Worm (Caenorhabditis elegans): ENCODE measurements around the gene eif-2Bdelta.
A peak's percentile ranks its signal among the peaks of the same experiment; 100 is the strongest.

The eif-2Bdelta gene

ce11 chrV:9527337-9527736 is 13.7 kb downstream of the eif-2Bdelta start:
- peak; percentile 57 for TF ChIP-seq nhr-77 (tag; optimal IDR thresholded peaks at IDR 0.05)
- peak; percentile 42 for TF ChIP-seq nhr-28 (tag; optimal IDR thresholded peaks at IDR 0.05)
- TF ChIP-seq unc-62 (GFP tag; optimal IDR thresholded peaks at IDR 0.05 in 1 of 2) = peak in 1 of 2 experiments; percentile 16
- no peak for TF ChIP-seq unc-62 (tag; optimal IDR thresholded peaks at IDR 0.05)
- peak; percentile 4 for TF ChIP-seq pqm-1 (tag; optimal IDR thresholded peaks at IDR 0.05)
- peak; percentile 38 for TF ChIP-seq dmd-6 (GFP tag; IDR thresholded peaks at IDR 0.05)
- no peak for TF ChIP-seq gei-8 (GFP tag; optimal IDR thresholded peaks at IDR 0.05)
- TF ChIP-seq ces-1 (GFP tag; optimal IDR thresholded peaks at IDR 0.05) = no peak
- TF ChIP-seq daf-16 (GFP tag; optimal IDR thresholded peaks at IDR 0.05) = no peak
- peak; percentile 39 for TF ChIP-seq daf-16 (tag; optimal IDR thresholded peaks at IDR 0.05)

ce11 chrV:9527984-9528383 is 14.4 kb downstream of the eif-2Bdelta start:
- TF ChIP-seq ces-1 (GFP tag; optimal IDR thresholded peaks at IDR 0.05) (no peak), aha-1 (tag) (peak; percentile 96)

- no peak for TF ChIP-seq saeg-2 (GFP tag; IDR thresholded peaks at IDR 0.05)
- no peak for TF ChIP-seq lin-38 (GFP tag; IDR thresholded peaks at IDR 0.05)
- no peak for TF ChIP-seq tag-97 (GFP tag; IDR thresholded peaks at IDR 0.05)
- TF ChIP-seq zip-11 (GFP tag; IDR thresholded peaks at IDR 0.05) = no peak
- no peak for TF ChIP-seq arid-1 (GFP tag; conservative IDR thresholded peaks at IDR 0.05)
- no peak for TF ChIP-seq daf-19 (GFP tag; conservative IDR thresholded peaks at IDR 0.05)
- TF ChIP-seq mdt-29 (GFP tag; IDR thresholded peaks at IDR 0.05) = no peak
- no peak for TF ChIP-seq Y5F2A.4 (GFP tag; optimal IDR thresholded peaks at IDR 0.05)
- TF ChIP-seq F26F4.8 (GFP tag; conservative IDR thresholded peaks at IDR 0.05) = no peak
- TF ChIP-seq nhr-77 (tag; optimal IDR thresholded peaks at IDR 0.05) = no peak
- TF ChIP-seq spr-1 (tag; optimal IDR thresholded peaks at IDR 0.05) = no peak
- no peak for TF ChIP-seq ceh-20 (GFP tag; IDR thresholded peaks at IDR 0.05)
- no peak for TF ChIP-seq ama-1 (optimal IDR thresholded peaks at IDR 0.05)
- TF ChIP-seq ztf-11 (tag; optimal IDR thresholded peaks at IDR 0.05) = no peak
- TF ChIP-seq lin-1 (GFP tag; IDR thresholded peaks at IDR 0.05) = no peak
Measured at ce11 chrV:9531477-9531876, 17.9 kb downstream of the eif-2Bdelta start, which contains the start of the genes C50F4.10 and pfk-1.2. Gene C50F4.10 (minus strand): TSS chrV:9531577. Gene pfk-1.2 (plus strand): TSS chrV:9531801.

ce11 chrV:9534621-9535020 is 21.0 kb downstream of the eif-2Bdelta start, which contains the start of gene tag-329:
Gene tag-329 (plus strand): TSS chrV:9534921.
- TF ChIP-seq daf-12 (tag; optimal IDR thresholded peaks at IDR 0.05) (no peak), dpl-1 (GFP tag; optimal IDR thresholded peaks at IDR 0.05) (no peak), jun-1 (tag; optimal IDR thresholded peaks at IDR 0.05) (no peak), rbr-2 (tag; optimal IDR thresholded peaks at IDR 0.05) (no peak), snpc-4 (tag; optimal IDR thresholded peaks at IDR 0.05) (no peak), nhr-10 (tag; optimal IDR thresholded peaks at IDR 0.05) (no peak)

- TF ChIP-seq snpc-1.2 (GFP tag; IDR thresholded peaks at IDR 0.05) = no peak
- TF ChIP-seq mdt-29 (GFP tag; IDR thresholded peaks at IDR 0.05) = no peak
- TF ChIP-seq F49E8.2 (tag; optimal IDR thresholded peaks at IDR 0.05; ENCODE audit: borderline replicate concordance) = peak; percentile 14
- peak; percentile 84 for TF ChIP-seq unc-130 (GFP tag; optimal IDR thresholded peaks at IDR 0.05)
- TF ChIP-seq ZK337.2 (GFP tag; IDR thresholded peaks at IDR 0.05) = 0 out of 2 replicates have a peak, but pooled peaks have one; percentile 59
- no peak for TF ChIP-seq zfp-3 (GFP tag; conservative IDR thresholded peaks at IDR 0.05)
- TF ChIP-seq mes-2 (tag; optimal IDR thresholded peaks at IDR 0.05; ENCODE audit: poor library complexity, severe bottlenecking) = peak; percentile 97
- peak in 1 of 2 experiments; percentile 52 for TF ChIP-seq hif-1 (tag; optimal IDR thresholded peaks at IDR 0.05)
- peak; percentile 53; the same call in 1 of the 2 replicates for TF ChIP-seq dmd-9 (GFP tag; IDR thresholded peaks at IDR 0.05)
- peak; percentile 55 for TF ChIP-seq dpl-1 (GFP tag; optimal IDR thresholded peaks at IDR 0.05)
- TF ChIP-seq ceh-28 (tag; optimal IDR thresholded peaks at IDR 0.05) = no peak
Measured at ce11 chrV:9536505-9536904, 22.9 kb downstream of the eif-2Bdelta start, which contains the start of gene C50F4.4. Gene C50F4.4 (plus strand): TSS chrV:9536771.
